Fruit fly (Drosophila melanogaster) Kc167 (cell line): ENCODE results near the gene melt.

Experiments used
- Myc ChIP-seq: fragments of >200 bp; optimal IDR thresholded peaks from 2 replicates; lab custom pipeline; 2017; ENCODE audit warnings: missing external identifiers
- Sin3A ChIP-seq: fragments of >200 bp; optimal IDR thresholded peaks from 2 replicates; lab custom pipeline; 2018; ENCODE audit warnings: missing external identifiers
- h ChIP-seq: fragments of >200 bp; optimal IDR thresholded peaks from 3 replicates; lab custom pipeline; 2018; ENCODE audit warnings: missing external identifiers
- insv ChIP-seq: fragments of >200 bp; optimal IDR thresholded peaks from 3 replicates; lab custom pipeline; 2018; ENCODE audit warnings: missing external identifiers
- psq ChIP-seq: fragments of >200 bp; optimal IDR thresholded peaks from 2 replicates; lab custom pipeline; 2017; ENCODE audit warnings: missing external identifiers
- ttk ChIP-seq: sonication (Bioruptor generic); optimal IDR thresholded peaks from 2 replicates; lab custom pipeline; 2017; ENCODE audit warnings: missing external identifiers

dm6 chr3L:7090764-7091163 is 43.6 kb upstream of the melt start:
- TF ChIP-seq insv (no peak), Sin3A (lab: Kevin White, UChicago) (no peak), psq (no peak), h (lab: Kevin White, UChicago) (no peak), ttk (lab: Kevin White, UChicago) (no peak), Myc (lab: Kevin White, UChicago) (no peak)
